Worm (Caenorhabditis elegans) whole organism, L2 larva: Measurements from ENCODE around the gene R74.2.

Source experiments
- C34F6.9 ChIP-seq: fragments of 150-350 bp; optimal IDR thresholded peaks from 2 replicates; lab custom pipeline; 2014; ENCODE audit warnings: missing biosample characterization, missing genetic modification characterization
- F13H6.1 ChIP-seq: sonication (generic microtip); optimal IDR thresholded peaks from 2 replicates; lab custom pipeline; 2016; ENCODE audit warnings: missing genetic modification characterization, missing compliant biosample characterization
- R02D3.7 ChIP-seq: fragments of 150-350 bp; optimal IDR thresholded peaks from 2 replicates; lab custom pipeline; 2014; ENCODE audit warnings: missing biosample characterization, missing genetic modification characterization
- Y55F3AM.14 ChIP-seq: fragments of 200-800 bp; sonication (Bioruptor generic); optimal IDR thresholded peaks from 2 replicates; lab custom pipeline; 2018; ENCODE audit warnings: mild to moderate bottlenecking, missing genetic modification characterization, missing compliant biosample characterization
- ZK546.5 ChIP-seq: sonication (generic microtip); optimal IDR thresholded peaks from 2 replicates; lab custom pipeline; 2017; ENCODE audit warnings: missing biosample characterization, missing genetic modification characterization
- aly-2 ChIP-seq: fragments of 150-350 bp; optimal IDR thresholded peaks from 2 replicates; lab custom pipeline; 2014; ENCODE audit warnings: missing biosample characterization, missing genetic modification characterization
- ceh-16 ChIP-seq: fragments of 150-350 bp; optimal IDR thresholded peaks from 2 replicates; lab custom pipeline; 2014; ENCODE audit warnings: missing biosample characterization, missing genetic modification characterization
- ceh-82 ChIP-seq: fragments of 150-350 bp; optimal IDR thresholded peaks from 2 replicates; lab custom pipeline; 2014; ENCODE audit warnings: missing biosample characterization, missing genetic modification characterization
- crh-2 ChIP-seq: sonication (generic microtip); optimal IDR thresholded peaks from 2 replicates; lab custom pipeline; 2017; ENCODE audit warnings: missing biosample characterization, missing genetic modification characterization
- dmd-4 ChIP-seq: sonication (generic microtip); optimal IDR thresholded peaks from 2 replicates; lab custom pipeline; 2017; ENCODE audit warnings: missing biosample characterization, missing genetic modification characterization
- egl-27 ChIP-seq: sonication (generic microtip); optimal IDR thresholded peaks from 3 replicates; lab custom pipeline; 2017; ENCODE audit warnings: missing biosample characterization, missing genetic modification reagents, missing genetic modification characterization
- elt-1 ChIP-seq: fragments of 150-350 bp; optimal IDR thresholded peaks from 2 replicates; lab custom pipeline; 2014; ENCODE audit warnings: missing biosample characterization, missing genetic modification characterization
- elt-3 ChIP-seq: sonication (generic microtip); optimal IDR thresholded peaks from 2 replicates; lab custom pipeline; 2017; ENCODE audit warnings: missing biosample characterization, missing genetic modification characterization
- fos-1 ChIP-seq: fragments of 150-350 bp; optimal IDR thresholded peaks from 2 replicates; lab custom pipeline; 2014; ENCODE audit warnings: missing biosample characterization, missing genetic modification characterization
- gmeb-1 ChIP-seq: fragments of 150-350 bp; optimal IDR thresholded peaks from 2 replicates; lab custom pipeline; 2014; ENCODE audit warnings: missing biosample characterization, missing genetic modification characterization
- lin-11 ChIP-seq: fragments of 150-350 bp; sonication (generic microtip); optimal IDR thresholded peaks from 2 replicates; lab custom pipeline; 2014; ENCODE audit warnings: missing biosample characterization, missing genetic modification characterization, inconsistent platforms, mixed read lengths
- lin-13 ChIP-seq: fragments of 150-350 bp; optimal IDR thresholded peaks from 2 replicates; lab custom pipeline; 2014; ENCODE audit warnings: missing biosample characterization, missing genetic modification reagents, missing genetic modification characterization
- lin-39 ChIP-seq: fragments of 150-350 bp; optimal IDR thresholded peaks from 2 replicates; lab custom pipeline; 2014; ENCODE audit warnings: missing biosample characterization, missing genetic modification reagents, missing genetic modification characterization
- lsy-2 ChIP-seq, 2 experiments: fragments of 150-350 bp in 1 of 2; sonication (generic microtip) in 1 of 2; optimal IDR thresholded peaks; 2 replicates each; lab custom pipeline; 2014 to 2017; ENCODE audit warnings: missing biosample characterization in 2 of 2, missing genetic modification characterization in 2 of 2
- mab-5 ChIP-seq: fragments of 150-350 bp; optimal IDR thresholded peaks from 2 replicates; lab custom pipeline; 2014; ENCODE audit warnings: missing biosample characterization, missing genetic modification characterization
- mbf-1 ChIP-seq: sonication (generic microtip); optimal IDR thresholded peaks from 2 replicates; lab custom pipeline; 2017; ENCODE audit warnings: missing biosample characterization, missing genetic modification characterization
- nhr-10 ChIP-seq: sonication (generic microtip); optimal IDR thresholded peaks from 2 replicates; lab custom pipeline; 2017; ENCODE audit warnings: missing biosample characterization, missing genetic modification characterization
- nhr-11 ChIP-seq: fragments of 150-350 bp; optimal IDR thresholded peaks from 2 replicates; lab custom pipeline; 2014; ENCODE audit warnings: missing biosample characterization, missing genetic modification characterization
- nhr-12 ChIP-seq: fragments of 150-350 bp; optimal IDR thresholded peaks from 2 replicates; lab custom pipeline; 2014; ENCODE audit warnings: missing biosample characterization, missing genetic modification characterization
- nhr-129 ChIP-seq: fragments of 150-350 bp; optimal IDR thresholded peaks from 2 replicates; lab custom pipeline; 2014; ENCODE audit warnings: missing biosample characterization, missing genetic modification characterization
- nhr-21 ChIP-seq: fragments of 150-350 bp; optimal IDR thresholded peaks from 2 replicates; lab custom pipeline; 2014; ENCODE audit warnings: missing biosample characterization, missing genetic modification characterization
- nhr-23 ChIP-seq: fragments of 150-350 bp; optimal IDR thresholded peaks from 2 replicates; lab custom pipeline; 2014; ENCODE audit warnings: missing biosample characterization, missing genetic modification reagents, missing genetic modification characterization
- nhr-237 ChIP-seq: fragments of 150-350 bp; optimal IDR thresholded peaks from 2 replicates; lab custom pipeline; 2014; ENCODE audit warnings: missing biosample characterization, missing genetic modification characterization
- nhr-25 ChIP-seq: fragments of 150-350 bp; sonication (generic microtip); optimal IDR thresholded peaks from 3 replicates; lab custom pipeline; 2014; ENCODE audit warnings: missing biosample characterization, missing genetic modification characterization
- nhr-6 ChIP-seq: fragments of 150-350 bp; optimal IDR thresholded peaks from 2 replicates; lab custom pipeline; 2014; ENCODE audit warnings: missing biosample characterization, missing genetic modification characterization
- nhr-77 ChIP-seq: fragments of 150-350 bp; optimal IDR thresholded peaks from 2 replicates; lab custom pipeline; 2014; ENCODE audit warnings: missing biosample characterization, missing genetic modification characterization
- sem-4 ChIP-seq: fragments of 150-350 bp; optimal IDR thresholded peaks from 2 replicates; lab custom pipeline; 2014; ENCODE audit warnings: missing biosample characterization, missing genetic modification reagents, missing genetic modification characterization
- skn-1 ChIP-seq: sonication (generic microtip); optimal IDR thresholded peaks from 2 replicates; lab custom pipeline; 2017; ENCODE audit warnings: missing biosample characterization, missing genetic modification characterization
- sma-3 ChIP-seq: sonication (generic microtip); optimal IDR thresholded peaks from 2 replicates; lab custom pipeline; 2016; ENCODE audit warnings: missing genetic modification reagents, missing genetic modification characterization, missing compliant biosample characterization
- snpc-4 ChIP-seq: fragments of 150-350 bp; optimal IDR thresholded peaks from 2 replicates; lab custom pipeline; 2014; ENCODE audit warnings: missing biosample characterization, missing genetic modification characterization
- unc-55 ChIP-seq: fragments of 150-350 bp; sonication (generic microtip); optimal IDR thresholded peaks from 3 replicates; lab custom pipeline; 2014; ENCODE audit warnings: missing biosample characterization, missing genetic modification reagents, missing genetic modification characterization
- unc-62 ChIP-seq: fragments of 150-350 bp; optimal IDR thresholded peaks from 2 replicates; lab custom pipeline; 2014; ENCODE audit warnings: missing biosample characterization, missing genetic modification reagents, missing genetic modification characterization
- zag-1 ChIP-seq: fragments of 150-350 bp; optimal IDR thresholded peaks from 2 replicates; lab custom pipeline; 2014; ENCODE audit warnings: missing biosample characterization, missing genetic modification characterization
- ztf-11 ChIP-seq: sonication (generic microtip); optimal IDR thresholded peaks from 2 replicates; lab custom pipeline; 2017; ENCODE audit warnings: missing biosample characterization, missing genetic modification characterization
- ztf-4 ChIP-seq: fragments of 150-350 bp; optimal IDR thresholded peaks from 2 replicates; lab custom pipeline; 2014; ENCODE audit warnings: missing biosample characterization, missing genetic modification characterization

Gene R74.2

ce11 chrIII:4164071-4164470 is 23.9 kb upstream of the R74.2 start, which contains the start of gene C16C10.8:
Gene C16C10.8, minus strand, starts transcription at chrIII:4164171.
- no peak for TF ChIP-seq nhr-25 (tag; lab: Kevin White, UChicago)
- no peak for TF ChIP-seq nhr-21 (tag; lab: Kevin White, UChicago)
- no peak for TF ChIP-seq nhr-129 (tag; lab: Kevin White, UChicago)
- TF ChIP-seq nhr-237 (tag; lab: Kevin White, UChicago), result no peak
- TF ChIP-seq dmd-4 (tag; lab: Kevin White, UChicago), result no peak
- TF ChIP-seq lin-13 (GFP tag; lab: Kevin White, UChicago), result no peak
- TF ChIP-seq nhr-6 (tag; lab: Kevin White, UChicago), result no peak
- TF ChIP-seq nhr-77, result no peak
- no peak for TF ChIP-seq elt-1 (tag; lab: Kevin White, UChicago)
- no peak for TF ChIP-seq zag-1 (tag; lab: Kevin White, UChicago)
- no peak for TF ChIP-seq snpc-4 (tag; lab: Kevin White, UChicago)

DNA sequence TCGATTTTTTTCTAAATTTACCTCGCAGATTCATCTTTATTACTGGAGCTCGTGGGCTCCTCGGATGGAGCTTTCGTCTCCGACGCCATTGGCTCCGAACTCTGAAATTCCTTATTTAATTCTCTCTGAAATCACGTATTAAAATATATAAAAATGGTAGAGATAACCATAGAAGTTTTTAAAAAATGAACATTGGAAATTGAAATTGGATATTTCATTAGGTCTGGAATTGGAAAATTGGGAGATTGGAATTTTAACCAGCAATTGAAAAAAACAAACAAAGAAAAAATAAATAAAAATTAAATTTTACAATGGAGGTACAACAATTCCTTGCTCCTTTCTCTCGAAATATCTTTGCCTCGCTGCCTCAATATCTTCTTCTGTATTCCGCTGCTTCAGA is 21.2 kb upstream of the R74.2 start, which contains the start of gene rnf-5:
rnf-5 (minus strand) TSS at position 101 of the 400 bp plus-strand sequence.
- no peak for TF ChIP-seq nhr-6 (tag; lab: Kevin White, UChicago)
- no peak for TF ChIP-seq nhr-11 (tag; lab: Kevin White, UChicago)
- TF ChIP-seq dmd-4 (tag; lab: Kevin White, UChicago), result no peak
- no peak for TF ChIP-seq lin-13 (GFP tag; lab: Kevin White, UChicago)
- no peak for TF ChIP-seq aly-2 (tag; lab: Kevin White, UChicago)
- no peak for TF ChIP-seq crh-2

ce11 chrIII:4168665-4169064 is 19.3 kb upstream of the R74.2 start, which contains the start of gene ccdc-55:
Gene ccdc-55, minus strand, starts transcription at chrIII:4168765.
- TF ChIP-seq nhr-6 (tag; lab: Kevin White, UChicago), result no peak
- TF ChIP-seq snpc-4 (tag; lab: Kevin White, UChicago), result no peak
- TF ChIP-seq ztf-4, result no peak
- TF ChIP-seq C34F6.9 (tag; lab: Kevin White, UChicago), result no peak
- no peak for TF ChIP-seq nhr-25 (tag; lab: Kevin White, UChicago)
- no peak for TF ChIP-seq mbf-1 (tag; lab: Kevin White, UChicago)
- TF ChIP-seq nhr-129 (tag; lab: Kevin White, UChicago), result no peak
- no peak for TF ChIP-seq skn-1 (tag; lab: Kevin White, UChicago)
- no peak for TF ChIP-seq sma-3
- no peak for TF ChIP-seq nhr-23
- TF ChIP-seq ZK546.5 (tag; lab: Kevin White, UChicago), result no peak
- no peak for TF ChIP-seq lsy-2 (tag; optimal IDR thresholded peaks at IDR 0.05; lab: Kevin White, UChicago)
- no peak for TF ChIP-seq nhr-10 (tag; lab: Kevin White, UChicago)
- TF ChIP-seq crh-2, result no peak
- no peak for TF ChIP-seq F13H6.1
- no peak for TF ChIP-seq Y55F3AM.14
- no peak for TF ChIP-seq nhr-12
- no peak for TF ChIP-seq egl-27
- TF ChIP-seq zag-1 (tag; lab: Kevin White, UChicago), result no peak

- TF ChIP-seq elt-3, result no peak
- TF ChIP-seq gmeb-1 (tag; lab: Kevin White, UChicago), result peak; percentile 78
- no peak for TF ChIP-seq nhr-11 (tag; lab: Kevin White, UChicago)
- TF ChIP-seq lin-11 (tag; lab: Kevin White, UChicago), result peak; percentile 52
- TF ChIP-seq nhr-6 (tag; lab: Kevin White, UChicago), result no peak
- peak; percentile 11 for TF ChIP-seq skn-1 (tag; lab: Kevin White, UChicago)
- TF ChIP-seq unc-55, result peak; percentile 72
- no peak for TF ChIP-seq Y55F3AM.14
- no peak for TF ChIP-seq snpc-4 (tag; lab: Kevin White, UChicago)
- TF ChIP-seq egl-27, result peak; percentile 23
- peak; percentile 1 for TF ChIP-seq fos-1 (tag; lab: Kevin White, UChicago)
- TF ChIP-seq R02D3.7 (tag; lab: Kevin White, UChicago), result peak; percentile 31
- no peak for TF ChIP-seq mbf-1 (tag; lab: Kevin White, UChicago)
- TF ChIP-seq nhr-129 (tag; lab: Kevin White, UChicago), result peak; percentile 73
- TF ChIP-seq lin-13 (GFP tag; lab: Kevin White, UChicago), result peak; percentile 56
- no peak for TF ChIP-seq ZK546.5 (tag; lab: Kevin White, UChicago)
- TF ChIP-seq nhr-77, result no peak
- TF ChIP-seq lsy-2 (tag; optimal IDR thresholded peaks at IDR 0.05; lab: Kevin White, UChicago), result peak; percentile 58 to 79
- TF ChIP-seq elt-1 (tag; lab: Kevin White, UChicago), result no peak
- no peak for TF ChIP-seq lin-39 (tag; lab: Kevin White, UChicago)
- TF ChIP-seq ceh-82 (tag; lab: Kevin White, UChicago), result no peak
- TF ChIP-seq C34F6.9 (tag; lab: Kevin White, UChicago), result peak; percentile 76
- TF ChIP-seq mab-5 (tag; lab: Kevin White, UChicago), result peak; percentile 69
- TF ChIP-seq ztf-4, result peak; percentile 16
- TF ChIP-seq ceh-16 (tag; lab: Kevin White, UChicago), result no peak
- peak; percentile 16 for TF ChIP-seq ztf-11
- peak; percentile 45 for TF ChIP-seq sem-4 (tag; lab: Kevin White, UChicago)
- TF ChIP-seq unc-62 (GFP tag; lab: Kevin White, UChicago), result no peak
- no peak for TF ChIP-seq nhr-237 (tag; lab: Kevin White, UChicago)
- peak; percentile 73 for TF ChIP-seq sma-3
These were observed 17.0 kb upstream of the R74.2 start, which contains the start of the genes rnf-121 and C16C10.4 for ce11 chrIII:4170903-4171377. Gene rnf-121, minus strand, starts transcription at chrIII:4170953. Gene C16C10.4, plus strand, starts transcription at chrIII:4171336.
